Worm (Caenorhabditis elegans) whole organism, L4/young adult: Measurements from ENCODE around the gene magu-2.

Source experiments
- W03F9.2 ChIP-seq: fragments of 150-350 bp; optimal IDR thresholded peaks from 2 replicates; lab custom pipeline; 2014; ENCODE audit warnings: missing biosample characterization, missing genetic modification characterization
- dao-5 ChIP-seq: sonication (generic microtip); optimal IDR thresholded peaks from 2 replicates; lab custom pipeline; 2016; ENCODE audit warnings: missing genotype, missing genetic modification characterization, moderate library complexity, missing compliant biosample characterization
- him-1 ChIP-seq: sonication (generic microtip); optimal IDR thresholded peaks from 2 replicates; lab custom pipeline; 2016; ENCODE audit warnings: missing genotype, missing genetic modification reagents, missing genetic modification characterization, missing compliant biosample characterization

DNA sequence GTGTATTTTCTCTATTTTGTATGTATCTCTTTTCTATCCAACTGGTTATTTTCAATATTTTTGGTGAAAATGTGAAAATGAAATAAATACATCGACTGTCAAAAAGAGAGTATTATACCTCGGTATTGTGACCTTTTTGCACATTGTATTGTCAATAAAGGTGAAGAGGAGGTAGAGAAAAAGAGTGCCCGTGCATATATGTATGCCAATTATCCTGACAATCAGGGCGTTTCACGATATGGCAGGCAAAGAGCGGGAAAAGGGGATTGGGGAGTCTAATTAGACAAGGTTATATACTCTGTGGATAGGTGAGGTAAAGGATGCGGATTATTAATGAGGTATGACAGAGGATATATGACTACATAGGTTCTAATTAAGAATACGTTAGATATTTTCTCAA is 3.9 kb downstream of the magu-2 start:
- TF ChIP-seq W03F9.2 (tag; lab: Kevin White, UChicago), result no peak
- TF ChIP-seq him-1 (tag; lab: Kevin White, UChicago), result no peak
- no peak for TF ChIP-seq dao-5 (tag; lab: Kevin White, UChicago)
